Fruit fly (Drosophila melanogaster) whole organism, wandering third instar larva: ENCODE results near the gene RhoGEF64C.

Source experiments
- Abd-B ChIP-seq: fragments of >200 bp; optimal IDR thresholded peaks from 2 replicates; lab custom pipeline; 2017; ENCODE audit warnings: missing biosample characterization, missing genetic modification characterization
- CG9705 ChIP-seq: fragments of 200-800 bp; sonication (Bioruptor generic); optimal IDR thresholded peaks from 2 replicates; lab custom pipeline; 2018; ENCODE audit warnings: missing biosample characterization, mild to moderate bottlenecking, missing genetic modification characterization
- Dfd ChIP-seq: fragments of >200 bp; optimal IDR thresholded peaks from 2 replicates; lab custom pipeline; 2017; ENCODE audit warnings: missing biosample characterization, missing genetic modification characterization
- Dif ChIP-seq: fragments of 200-275, 200-300 bp; sonication (Bioruptor generic); optimal IDR thresholded peaks from 2 replicates; lab custom pipeline; 2018; ENCODE audit warnings: missing biosample characterization, missing genetic modification characterization; ENCODE audit not compliant: partially characterized antibody
- HLH106 ChIP-seq: fragments of 200-800 bp; optimal IDR thresholded peaks from 3 replicates; lab custom pipeline; 2019; ENCODE audit warnings: missing biosample characterization, mild to moderate bottlenecking, missing genetic modification characterization, moderate library complexity
- Hnf4 ChIP-seq: fragments of 200-800 bp; sonication (Bioruptor generic); optimal IDR thresholded peaks from 2 replicates; lab custom pipeline; 2016; ENCODE audit warnings: missing biosample characterization, mild to moderate bottlenecking, missing genetic modification characterization
- Hr78 ChIP-seq: fragments of >200 bp; optimal IDR thresholded peaks from 2 replicates; lab custom pipeline; 2017; ENCODE audit warnings: missing biosample characterization, missing genetic modification characterization
- Hr83 ChIP-seq: fragments of 200-300 bp; sonication (Bioruptor generic); optimal IDR thresholded peaks from 2 replicates; lab custom pipeline; 2016; ENCODE audit warnings: missing biosample characterization, mild to moderate bottlenecking, missing genetic modification characterization, moderate library complexity; ENCODE audit not compliant: poor library complexity, severe bottlenecking
- Jra ChIP-seq: sonication (Bioruptor generic); optimal IDR thresholded peaks from 2 replicates; lab custom pipeline; 2016; ENCODE audit warnings: missing biosample characterization, missing genetic modification characterization
- Mio ChIP-seq: sonication (Bioruptor generic); optimal IDR thresholded peaks from 2 replicates; lab custom pipeline; 2016; ENCODE audit warnings: missing biosample characterization, missing genetic modification characterization
- Myc ChIP-seq: fragments of >200 bp; optimal IDR thresholded peaks from 2 replicates; lab custom pipeline; 2017
- N ChIP-seq: fragments of >200 bp; optimal IDR thresholded peaks from 2 replicates; lab custom pipeline; 2018; ENCODE audit warnings: missing biosample characterization, missing external identifiers, missing genetic modification characterization
- Rel ChIP-seq, 2 experiments: fragments of 200-800 bp; sonication (Bioruptor generic) in 1 of 2; optimal IDR thresholded peaks; 2 replicates in 1 of 2; 3 replicates in 1 of 2; lab custom pipeline; 2016 to 2019; ENCODE audit warnings: mild to moderate bottlenecking in 2 of 2, missing biosample characterization in 2 of 2, missing genetic modification characterization in 2 of 2, moderate library complexity in 1 of 2
- Vsx2 ChIP-seq: fragments of 200-300, 225-300 bp; sonication (Bioruptor generic); optimal IDR thresholded peaks from 2 replicates; lab custom pipeline; 2018; ENCODE audit warnings: missing biosample characterization, missing genetic modification characterization; ENCODE audit not compliant: partially characterized antibody
- br ChIP-seq: fragments of 200-800 bp; sonication (Bioruptor generic); optimal IDR thresholded peaks from 2 replicates; lab custom pipeline; 2016; ENCODE audit warnings: missing biosample characterization, missing genetic modification characterization
- brk ChIP-seq: fragments of 200-800 bp; sonication (Bioruptor generic); optimal IDR thresholded peaks from 2 replicates; lab custom pipeline; 2016; ENCODE audit warnings: missing biosample characterization, mild to moderate bottlenecking, missing genetic modification characterization
- dl ChIP-seq, 2 experiments: fragments of 175-275, 200-275 bp in 1 of 2; fragments of 200-275 bp in 1 of 2; sonication (Bioruptor generic); optimal IDR thresholded peaks; lab custom pipeline; 2018; ENCODE audit warnings: mild to moderate bottlenecking in 2 of 2, missing biosample characterization in 2 of 2, missing genetic modification characterization in 2 of 2, moderate library complexity in 2 of 2; ENCODE audit not compliant: partially characterized antibody in 2 of 2, insufficient read depth in 1 of 2
- dmrt93B ChIP-seq: fragments of 200-800 bp; sonication (Bioruptor generic); optimal IDR thresholded peaks from 2 replicates; lab custom pipeline; 2018; ENCODE audit warnings: missing biosample characterization, mild to moderate bottlenecking, missing genetic modification characterization
- dsf ChIP-seq: sonication (Bioruptor generic); optimal IDR thresholded peaks from 2 replicates; lab custom pipeline; 2016; ENCODE audit warnings: missing biosample characterization, missing genetic modification characterization, borderline replicate concordance
- fru ChIP-seq: fragments of 200-800 bp; sonication (Bioruptor generic); optimal IDR thresholded peaks from 3 replicates; lab custom pipeline; 2016; ENCODE audit warnings: missing biosample characterization, mild to moderate bottlenecking, missing genetic modification characterization
- h ChIP-seq: fragments of 200-800 bp; sonication (Bioruptor generic); optimal IDR thresholded peaks from 3 replicates; lab custom pipeline; 2016; ENCODE audit warnings: missing biosample characterization, mild to moderate bottlenecking, missing genetic modification characterization
- lola ChIP-seq: fragments of >200 bp; optimal IDR thresholded peaks from 2 replicates; lab custom pipeline; 2017; ENCODE audit warnings: missing biosample characterization, missing genetic modification characterization
- psq ChIP-seq: fragments of 200-800 bp; sonication (Bioruptor generic); optimal IDR thresholded peaks from 3 replicates; lab custom pipeline; 2017; ENCODE audit warnings: missing biosample characterization, mild to moderate bottlenecking, missing genetic modification characterization, moderate library complexity
- rgr ChIP-seq: fragments of 200-800 bp; sonication (Bioruptor generic); optimal IDR thresholded peaks from 3 replicates; lab custom pipeline; 2016; ENCODE audit warnings: missing biosample characterization, mild to moderate bottlenecking, missing genetic modification characterization
- sv ChIP-seq: fragments of 200-800 bp; sonication (Bioruptor generic); optimal IDR thresholded peaks from 3 replicates; lab custom pipeline; 2016; ENCODE audit warnings: missing biosample characterization, missing genetic modification characterization
- tai ChIP-seq: sonication (Bioruptor generic); optimal IDR thresholded peaks from 2 replicates; lab custom pipeline; 2016; ENCODE audit warnings: missing biosample characterization, missing genetic modification characterization
- usp ChIP-seq: fragments of >200 bp; optimal IDR thresholded peaks from 2 replicates; lab custom pipeline; 2017; ENCODE audit warnings: missing biosample characterization, missing genetic modification characterization

RhoGEF64C gene

dm6 chr3L:4719743-4720142, 27.2 kb downstream of the RhoGEF64C start:
- no peak for TF ChIP-seq Dif (GFP tag; lab: Kevin White, UChicago)
- TF ChIP-seq fru (GFP tag; lab: Kevin White, UChicago), result peak; percentile 50
- TF ChIP-seq Hr83, result no peak
- peak; percentile 49 for TF ChIP-seq psq (GFP tag; lab: Kevin White, UChicago)
- TF ChIP-seq, all 38 proteins: peak for 2

- no peak for TF ChIP-seq usp (GFP tag; lab: Kevin White, UChicago)
- no peak for TF ChIP-seq tai (GFP tag; lab: Kevin White, UChicago)
- TF ChIP-seq Dfd (GFP tag; lab: Kevin White, UChicago), result peak; percentile 31
- TF ChIP-seq N (GFP tag; lab: Kevin White, UChicago), result no peak
- no peak for TF ChIP-seq Abd-B (GFP tag; lab: Kevin White, UChicago)
- TF ChIP-seq dl (GFP tag; optimal IDR thresholded peaks at IDR 0.05; lab: Kevin White, UChicago; ENCODE audit: insufficient read depth in 1 of 2, partially characterized antibody in 2 of 2), result no peak
- TF ChIP-seq HLH106, result no peak
These were observed 28.1 kb downstream of the RhoGEF64C start for dm6 chr3L:4720510-4721157.

DNA sequence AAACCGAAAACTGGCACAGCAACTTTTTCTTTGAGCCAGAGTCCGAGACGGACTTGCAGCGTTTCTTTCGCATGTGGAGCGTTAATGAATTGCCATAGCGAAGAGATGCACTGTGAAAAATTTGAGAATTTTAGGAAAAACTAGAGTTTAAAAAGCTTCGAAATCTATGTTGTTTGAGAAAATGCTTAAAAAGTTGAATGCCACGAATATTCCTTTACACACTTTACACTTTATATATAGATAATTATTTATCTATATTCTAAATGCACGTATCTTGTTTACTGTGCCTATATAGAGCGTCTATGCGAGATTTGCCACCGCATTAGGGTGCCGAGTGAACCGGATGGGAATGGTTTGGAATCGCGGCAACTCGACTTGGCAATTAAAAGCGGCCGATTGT, 29.3 kb downstream of the RhoGEF64C start:
- TF ChIP-seq dl (GFP tag; optimal IDR thresholded peaks at IDR 0.05; lab: Kevin White, UChicago; ENCODE audit: insufficient read depth in 1 of 2, partially characterized antibody in 2 of 2), result no peak

DNA sequence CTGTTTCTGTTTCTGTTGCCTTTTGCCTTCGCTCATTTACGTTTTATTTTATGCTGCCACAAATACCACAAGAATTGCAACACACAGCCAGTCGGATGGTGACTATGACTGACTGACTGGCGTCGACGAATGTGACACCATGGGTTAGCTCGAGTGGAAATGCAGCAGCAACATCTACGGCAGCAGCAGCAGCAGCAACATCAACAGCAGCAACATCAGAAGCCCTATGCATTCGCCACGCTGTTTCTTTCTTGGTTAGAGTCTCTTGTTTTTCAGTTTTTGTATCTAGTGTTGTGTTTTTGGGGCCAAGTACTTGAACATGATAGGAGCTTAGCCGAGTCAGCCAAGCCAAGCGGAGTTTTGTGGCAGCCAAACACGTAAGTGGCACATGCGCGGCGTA, 37.2 kb downstream of the RhoGEF64C start:
- TF ChIP-seq Dfd (GFP tag; lab: Kevin White, UChicago), result peak; percentile 92
- TF ChIP-seq Hnf4 (GFP tag; lab: Kevin White, UChicago), result no peak
- TF ChIP-seq, all 38 proteins: peak for 1

- TF ChIP-seq psq (GFP tag; lab: Kevin White, UChicago), result no peak
- TF ChIP-seq N (GFP tag; lab: Kevin White, UChicago), result no peak
- TF ChIP-seq sv (GFP tag; lab: Kevin White, UChicago), result no peak
- TF ChIP-seq dl (GFP tag; optimal IDR thresholded peaks at IDR 0.05; lab: Kevin White, UChicago; ENCODE audit: insufficient read depth in 1 of 2, partially characterized antibody in 2 of 2), result no peak
- no peak for TF ChIP-seq CG9705 (GFP tag; lab: Kevin White, UChicago)
- no peak for TF ChIP-seq lola (GFP tag; lab: Kevin White, UChicago)
- no peak for TF ChIP-seq rgr (GFP tag; lab: Kevin White, UChicago)
- no peak for TF ChIP-seq Mio (GFP tag; lab: Kevin White, UChicago)
- TF ChIP-seq Hr78 (GFP tag; lab: Kevin White, UChicago), result no peak
- no peak for TF ChIP-seq Dif (GFP tag; lab: Kevin White, UChicago)
- TF ChIP-seq brk (GFP tag; lab: Kevin White, UChicago), result no peak
- no peak for TF ChIP-seq Rel (GFP tag; optimal IDR thresholded peaks at IDR 0.05; lab: Kevin White, UChicago)
- no peak for TF ChIP-seq Rel (tag; optimal IDR thresholded peaks at IDR 0.05; lab: Kevin White, UChicago)
- no peak for TF ChIP-seq Dfd (GFP tag; lab: Kevin White, UChicago)
These were observed 39.1 kb downstream of the RhoGEF64C start for dm6 chr3L:4731687-4732086.

dm6 chr3L:4736643-4737042, 44.1 kb downstream of the RhoGEF64C start:
- TF ChIP-seq CG9705 (GFP tag; lab: Kevin White, UChicago), result no peak
- TF ChIP-seq dsf (GFP tag; lab: Kevin White, UChicago), result no peak
- no peak for TF ChIP-seq Jra (GFP tag; lab: Kevin White, UChicago)
- TF ChIP-seq Mio (GFP tag; lab: Kevin White, UChicago), result no peak
- no peak for TF ChIP-seq psq (GFP tag; lab: Kevin White, UChicago)
- no peak for TF ChIP-seq h (GFP tag; lab: Kevin White, UChicago)
- TF ChIP-seq Myc (lab: Kevin White, UChicago), result no peak
- no peak for TF ChIP-seq Abd-B (GFP tag; lab: Kevin White, UChicago)
- TF ChIP-seq Vsx2 (GFP tag; lab: Kevin White, UChicago), result no peak
- no peak for TF ChIP-seq br (GFP tag; lab: Kevin White, UChicago)
- no peak for TF ChIP-seq N (GFP tag; lab: Kevin White, UChicago)
- TF ChIP-seq Dif (GFP tag; lab: Kevin White, UChicago), result no peak
- no peak for TF ChIP-seq dmrt93B (GFP tag; lab: Kevin White, UChicago)
